Fruit fly (Drosophila melanogaster): ENCODE data around the gene mRpL24.

dm6 chr2L:4976988-4977551 is 31.9 kb upstream of the mRpL24 start, which contains the start of the genes Gmd and CG3792:
- TF ChIP-seq usp (GFP tag; optimal IDR thresholded peaks at IDR 0.05) (no peak), psq (optimal IDR thresholded peaks at IDR 0.05) (no peak), CG8478 (optimal IDR thresholded peaks at IDR 0.05) (no peak), pan (optimal IDR thresholded peaks at IDR 0.05) (no peak), Dll (optimal IDR thresholded peaks at IDR 0.05) (no peak)

Measured in whole organism.